Worm (Caenorhabditis elegans) whole organism, L4/young adult: Measurements from ENCODE around the gene C14C11.4.

Source experiments
- W03F9.2 ChIP-seq: fragments of 150-350 bp; optimal IDR thresholded peaks from 2 replicates; lab custom pipeline; 2014; ENCODE audit warnings: missing biosample characterization, missing genetic modification characterization
- dao-5 ChIP-seq: sonication (generic microtip); optimal IDR thresholded peaks from 2 replicates; lab custom pipeline; 2016; ENCODE audit warnings: missing genotype, missing genetic modification characterization, moderate library complexity, missing compliant biosample characterization
- him-1 ChIP-seq: sonication (generic microtip); optimal IDR thresholded peaks from 2 replicates; lab custom pipeline; 2016; ENCODE audit warnings: missing genotype, missing genetic modification reagents, missing genetic modification characterization, missing compliant biosample characterization

- TF ChIP-seq W03F9.2 (no peak), him-1 (tag; lab: Kevin White, UChicago) (no peak), dao-5 (no peak)
Measured at ce11 chrV:5687115-5687979, 39.9 kb downstream of the C14C11.4 start, which contains the start of gene F25B4.7.
